Worm (Caenorhabditis elegans): ENCODE results near the gene cyn-16.

DNA sequence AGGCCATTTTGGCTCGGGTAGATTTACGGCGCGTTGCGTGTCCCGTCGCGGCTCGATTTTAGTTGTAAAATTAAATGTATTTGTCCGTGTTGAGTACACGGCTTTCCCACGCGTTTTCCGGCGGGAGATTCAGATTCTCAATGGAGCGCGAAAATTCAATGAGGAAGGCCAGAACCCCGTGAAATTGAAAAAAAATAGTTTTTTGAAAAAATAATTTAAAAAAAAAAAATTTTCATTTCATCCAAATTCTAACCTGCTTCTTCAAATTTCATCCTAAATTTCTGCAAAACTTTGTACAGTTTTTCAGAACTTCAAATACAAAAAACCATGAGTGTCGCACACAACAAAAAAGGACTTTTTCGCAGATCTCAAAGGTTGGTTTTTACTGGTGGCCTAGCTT, 27.8 kb downstream of the cyn-16 start, which contains the start of gene glb-29:
- no peak for TF ChIP-seq hlh-1 (tag; optimal IDR thresholded peaks at IDR 0.05)
- TF ChIP-seq ceh-39 (tag; optimal IDR thresholded peaks at IDR 0.05), result no peak
- TF ChIP-seq unc-62 (GFP tag; optimal IDR thresholded peaks at IDR 0.05), result no peak
- TF ChIP-seq unc-39 (tag; optimal IDR thresholded peaks at IDR 0.05), result no peak
- TF ChIP-seq mep-1 (tag; optimal IDR thresholded peaks at IDR 0.05), result no peak
